Worm (Caenorhabditis elegans) whole organism, L4 larva: ENCODE results near the gene cks-1.

ENCODE experiments used
- F10B5.3 ChIP-seq: sonication (generic microtip); optimal IDR thresholded peaks from 2 replicates; lab custom pipeline; 2016; ENCODE audit warnings: mild to moderate bottlenecking, missing genetic modification characterization, missing compliant biosample characterization
- R02D3.7 ChIP-seq: fragments of 150-350 bp; sonication (generic microtip); optimal IDR thresholded peaks from 3 replicates; lab custom pipeline; 2014; ENCODE audit warnings: missing biosample characterization, missing genetic modification characterization
- T26A8.4 ChIP-seq: fragments of 200-800 bp; sonication (Bioruptor generic); IDR thresholded peaks from 2 replicates; pipeline ENCODE4 v1.3.6; 2022; ENCODE audit warnings: missing genetic modification characterization, missing compliant biosample characterization
- Y48G9A.11 ChIP-seq: fragments of 200-800 bp; sonication (Bioruptor generic); IDR thresholded peaks from 2 replicates; pipeline ENCODE4 v1.3.6; 2022; ENCODE audit warnings: missing genetic modification reagents, missing genetic modification characterization, missing compliant biosample characterization
- Y5F2A.4 ChIP-seq: fragments of 200-800 bp; sonication (Bioruptor generic); optimal IDR thresholded peaks from 2 replicates; lab custom pipeline; 2018; ENCODE audit warnings: mild to moderate bottlenecking, missing genetic modification characterization, missing compliant biosample characterization
- aha-1 ChIP-seq: fragments of 150-350 bp; peaks from one replicate; lab custom pipeline; 2014; ENCODE audit warnings: missing biosample characterization, missing genetic modification characterization
- aly-2 ChIP-seq: sonication (generic microtip); optimal IDR thresholded peaks from 2 replicates; lab custom pipeline; 2018; ENCODE audit warnings: missing biosample characterization, missing genetic modification characterization
- ama-1 ChIP-seq: fragments of 150-350 bp; optimal IDR thresholded peaks from 2 replicates; lab custom pipeline; 2014; ENCODE audit warnings: inconsistent platforms, mixed read lengths
- attf-4 ChIP-seq: sonication (generic microtip); optimal IDR thresholded peaks from 3 replicates; lab custom pipeline; 2017; ENCODE audit warnings: missing biosample characterization, missing genetic modification characterization
- ceh-32 ChIP-seq: sonication (generic microtip); optimal IDR thresholded peaks from 2 replicates; lab custom pipeline; 2016; ENCODE audit warnings: mild to moderate bottlenecking, missing genetic modification characterization, missing compliant biosample characterization; ENCODE audit not compliant: poor library complexity
- ceh-44 ChIP-seq: fragments of 200-800 bp; sonication (Bioruptor generic); IDR thresholded peaks from 2 replicates; pipeline ENCODE4 v1.3.6; 2022; ENCODE audit warnings: missing genetic modification reagents, missing genetic modification characterization, missing compliant biosample characterization
- ceh-62 ChIP-seq: sonication (generic microtip); optimal IDR thresholded peaks from 2 replicates; lab custom pipeline; 2017; ENCODE audit warnings: missing biosample characterization, missing genetic modification characterization
- ceh-82 ChIP-seq: sonication (generic microtip); optimal IDR thresholded peaks from 2 replicates; lab custom pipeline; 2017; ENCODE audit warnings: missing biosample characterization, missing genetic modification characterization
- ces-1 ChIP-seq: fragments of 150-350 bp; sonication (generic microtip); optimal IDR thresholded peaks from 4 replicates; lab custom pipeline; 2014; ENCODE audit warnings: missing biosample characterization, missing genetic modification reagents, missing genetic modification characterization
- cey-2 ChIP-seq: sonication (generic microtip); optimal IDR thresholded peaks from 3 replicates; lab custom pipeline; 2017; ENCODE audit warnings: missing genetic modification characterization, mild to moderate bottlenecking, missing compliant biosample characterization, antibody characterized with exemption, borderline replicate concordance; ENCODE audit not compliant: insufficient read depth
- ctbp-1 ChIP-seq: fragments of 200-800 bp; sonication (Bioruptor generic); IDR thresholded peaks from 2 replicates; pipeline ENCODE4 v1.3.6; 2022; ENCODE audit warnings: missing genetic modification reagents, missing genetic modification characterization, missing compliant biosample characterization
- daf-12 ChIP-seq: fragments of 150-350 bp; optimal IDR thresholded peaks from 2 replicates; lab custom pipeline; 2014; ENCODE audit warnings: missing biosample characterization, missing genetic modification reagents, missing genetic modification characterization
- daf-19 ChIP-seq: fragments of 200-800 bp; sonication (Bioruptor generic); conservative IDR thresholded peaks from 2 replicates; pipeline ENCODE4 v1.3.6; 2022; ENCODE audit warnings: missing genetic modification characterization, missing compliant biosample characterization
- daf-8 ChIP-seq: fragments of 200-800 bp; sonication (Bioruptor generic); IDR thresholded peaks from 2 replicates; pipeline ENCODE4 v1.3.6; 2022; ENCODE audit warnings: missing genetic modification characterization, missing compliant biosample characterization
- dmd-6 ChIP-seq: fragments of 200-800 bp; sonication (Bioruptor generic); IDR thresholded peaks from 2 replicates; pipeline ENCODE4 v1.3.6; 2022; ENCODE audit warnings: missing genetic modification reagents, missing genetic modification characterization, missing compliant biosample characterization
- dmd-8 ChIP-seq: fragments of 200-800 bp; sonication (Bioruptor generic); IDR thresholded peaks from 2 replicates; pipeline ENCODE4 v1.3.6; 2022; ENCODE audit warnings: missing genetic modification characterization, missing compliant biosample characterization
- dmd-9 ChIP-seq: fragments of 200-800 bp; sonication (Bioruptor generic); IDR thresholded peaks from 2 replicates; pipeline ENCODE4 v1.3.6; 2022; ENCODE audit warnings: missing genetic modification reagents, missing genetic modification characterization, missing compliant biosample characterization
- dve-1 ChIP-seq: sonication (generic microtip); optimal IDR thresholded peaks from 2 replicates; lab custom pipeline; 2017; ENCODE audit warnings: antibody characterized with exemption, mild to moderate bottlenecking, missing genetic modification characterization, missing compliant biosample characterization; ENCODE audit not compliant: insufficient read depth
- egl-27 ChIP-seq: sonication (generic microtip); optimal IDR thresholded peaks from 3 replicates; lab custom pipeline; 2017; ENCODE audit warnings: missing biosample characterization, missing genetic modification reagents, missing genetic modification characterization
- fkh-10 ChIP-seq: fragments of 150-350 bp; optimal IDR thresholded peaks from 2 replicates; lab custom pipeline; 2014; ENCODE audit warnings: missing biosample characterization, missing genetic modification reagents, missing genetic modification characterization
- gei-8 ChIP-seq: fragments of 200-800 bp; sonication (Bioruptor generic); optimal IDR thresholded peaks from 2 replicates; lab custom pipeline; 2018; ENCODE audit warnings: mild to moderate bottlenecking, missing genetic modification characterization, missing compliant biosample characterization
- hif-1 ChIP-seq, 2 experiments: sonication (generic microtip); optimal IDR thresholded peaks; 2 replicates each; lab custom pipeline; 2016 to 2017; ENCODE audit warnings: missing compliant biosample characterization in 2 of 2, missing genetic modification characterization in 2 of 2, missing genetic modification reagents in 2 of 2, missing genotype in 2 of 2, mild to moderate bottlenecking in 1 of 2
- hlh-11 ChIP-seq: fragments of 200-800 bp; sonication (Bioruptor generic); optimal IDR thresholded peaks from 2 replicates; lab custom pipeline; 2018; ENCODE audit warnings: mild to moderate bottlenecking, missing genetic modification characterization, missing compliant biosample characterization
- hmg-1.1 ChIP-seq: fragments of 200-800 bp; sonication (Bioruptor generic); IDR thresholded peaks from 2 replicates; pipeline ENCODE4 v1.3.6; 2022; ENCODE audit warnings: missing genetic modification reagents, missing genetic modification characterization, missing compliant biosample characterization
- lim-7 ChIP-seq: fragments of 200-800 bp; sonication (Bioruptor generic); IDR thresholded peaks from 2 replicates; pipeline ENCODE4 v1.3.6; 2022; ENCODE audit warnings: missing genetic modification characterization, missing compliant biosample characterization
- lin-1 ChIP-seq: fragments of 200-800 bp; sonication (Bioruptor generic); IDR thresholded peaks from 2 replicates; pipeline ENCODE4 v1.3.6; 2022; ENCODE audit warnings: missing genetic modification reagents, missing genetic modification characterization, missing compliant biosample characterization
- lin-13 ChIP-seq: fragments of 150-350 bp; optimal IDR thresholded peaks from 2 replicates; lab custom pipeline; 2014; ENCODE audit warnings: missing biosample characterization, missing genetic modification reagents, missing genetic modification characterization
- lin-38 ChIP-seq: fragments of 200-800 bp; sonication (Bioruptor generic); IDR thresholded peaks from 2 replicates; pipeline ENCODE4 v1.3.6; 2022; ENCODE audit warnings: missing genetic modification reagents, missing genetic modification characterization, missing compliant biosample characterization
- lin-39 ChIP-seq: fragments of 150-350 bp; optimal IDR thresholded peaks from 2 replicates; lab custom pipeline; 2014; ENCODE audit warnings: missing biosample characterization, missing genetic modification reagents, missing genetic modification characterization
- lsy-2 ChIP-seq, 2 experiments: fragments of 150-350 bp in 1 of 2; sonication (generic microtip) in 1 of 2; optimal IDR thresholded peaks; 2 replicates each; lab custom pipeline; 2014 to 2017; ENCODE audit warnings: missing biosample characterization in 2 of 2, missing genetic modification characterization in 2 of 2
- nhr-11 ChIP-seq: fragments of 150-350 bp; optimal IDR thresholded peaks from 2 replicates; lab custom pipeline; 2014; ENCODE audit warnings: missing biosample characterization, missing genetic modification characterization
- nhr-237 ChIP-seq: sonication (generic microtip); optimal IDR thresholded peaks from 2 replicates; lab custom pipeline; 2017; ENCODE audit warnings: missing biosample characterization, missing genetic modification characterization
- nhr-42 ChIP-seq: fragments of 200-800 bp; sonication (Bioruptor generic); IDR thresholded peaks from 2 replicates; pipeline ENCODE4 v1.3.6; 2022; ENCODE audit warnings: missing genetic modification characterization, missing compliant biosample characterization
- nhr-6 ChIP-seq: fragments of 150-350 bp; optimal IDR thresholded peaks from 2 replicates; lab custom pipeline; 2014; ENCODE audit warnings: missing biosample characterization, missing genetic modification characterization
- nhr-77 ChIP-seq: fragments of 150-350 bp; optimal IDR thresholded peaks from 2 replicates; lab custom pipeline; 2014; ENCODE audit warnings: missing biosample characterization, missing genetic modification characterization
- saeg-2 ChIP-seq: fragments of 200-800 bp; sonication (Bioruptor generic); IDR thresholded peaks from 2 replicates; pipeline ENCODE4 v1.3.6; 2022; ENCODE audit warnings: missing genetic modification reagents, missing genetic modification characterization, missing compliant biosample characterization
- sdz-12 ChIP-seq: fragments of 200-800 bp; sonication (Bioruptor generic); optimal IDR thresholded peaks from 2 replicates; lab custom pipeline; 2018; ENCODE audit warnings: mild to moderate bottlenecking, missing genetic modification characterization, missing compliant biosample characterization
- set-16 ChIP-seq: fragments of 200-800 bp; sonication (Bioruptor generic); IDR thresholded peaks from 2 replicates; pipeline ENCODE4 v1.3.6; 2022; ENCODE audit warnings: missing genetic modification reagents, missing genetic modification characterization, missing compliant biosample characterization
- skn-1 ChIP-seq: fragments of 150-350 bp; optimal IDR thresholded peaks from 2 replicates; lab custom pipeline; 2014; ENCODE audit warnings: missing biosample characterization, missing genetic modification characterization
- spr-3 ChIP-seq: fragments of 200-800 bp; sonication (Bioruptor generic); optimal IDR thresholded peaks from 2 replicates; lab custom pipeline; 2018; ENCODE audit warnings: mild to moderate bottlenecking, missing genetic modification characterization, missing compliant biosample characterization
- tra-1 ChIP-seq: fragments of 200-800 bp; sonication (Bioruptor generic); IDR thresholded peaks from 2 replicates; pipeline ENCODE4 v1.3.6; 2022; ENCODE audit warnings: missing genetic modification reagents, missing genetic modification characterization, missing compliant biosample characterization
- unc-62 ChIP-seq, 3 experiments: fragments of 150-350 bp in 1 of 3; sonication (generic microtip); optimal IDR thresholded peaks in 2 of 3; peaks in 1 of 3; 1 replicate in 1 of 3; 2 replicates in 2 of 3; lab custom pipeline; 2014 to 2017; ENCODE audit warnings: missing biosample characterization in 3 of 3, missing genetic modification characterization in 3 of 3, missing genetic modification reagents in 3 of 3, missing genotype in 1 of 3
- vab-7 ChIP-seq: fragments of 200-800 bp; sonication (Bioruptor generic); IDR thresholded peaks from 2 replicates; pipeline ENCODE4 v1.3.6; 2022; ENCODE audit warnings: missing genetic modification reagents, missing genetic modification characterization, missing compliant biosample characterization
- zag-1 ChIP-seq: fragments of 150-350 bp; optimal IDR thresholded peaks from 2 replicates; lab custom pipeline; 2014; ENCODE audit warnings: missing biosample characterization, missing genetic modification characterization
- zfp-2 ChIP-seq: sonication (generic microtip); optimal IDR thresholded peaks from 2 replicates; lab custom pipeline; 2016; ENCODE audit warnings: mild to moderate bottlenecking, missing genetic modification characterization, missing compliant biosample characterization
- zfp-3 ChIP-seq: fragments of 200-800 bp; sonication (Bioruptor generic); conservative IDR thresholded peaks from 2 replicates; pipeline ENCODE4 v1.3.6; 2022; ENCODE audit warnings: missing genetic modification reagents, missing genetic modification characterization, missing compliant biosample characterization
- zip-11 ChIP-seq: fragments of 200-800 bp; sonication (Bioruptor generic); IDR thresholded peaks from 2 replicates; pipeline ENCODE4 v1.3.6; 2022; ENCODE audit warnings: missing genetic modification characterization, missing compliant biosample characterization

The cks-1 gene

ce11 chrIV:8528345-8528744 is 14.6 kb downstream of the cks-1 start:
- TF ChIP-seq nhr-42 (GFP tag; lab: Robert Waterston, UW) = no peak
- TF ChIP-seq hlh-11 (tag; lab: Kevin White, UChicago) = peak; percentile 92
- TF ChIP-seq ces-1 (GFP tag; lab: Kevin White, UChicago) = no peak
- TF ChIP-seq Y5F2A.4 (GFP tag; lab: Kevin White, UChicago) = no peak
- TF ChIP-seq lin-13 (GFP tag; lab: Kevin White, UChicago) = no peak
- no peak for TF ChIP-seq sdz-12 (GFP tag; lab: Kevin White, UChicago)
- TF ChIP-seq dve-1 (tag; lab: Kevin White, UChicago) = peak; percentile 94
- TF ChIP-seq lin-38 (GFP tag; lab: Robert Waterston, UW) = no peak
- no peak for TF ChIP-seq fkh-10
- no peak for TF ChIP-seq ceh-82 (tag; lab: Kevin White, UChicago)
- peak; percentile 92 for TF ChIP-seq aha-1
- TF ChIP-seq hmg-1.1 (GFP tag; lab: Robert Waterston, UW) = no peak
- TF ChIP-seq F10B5.3 = no peak
- no peak for TF ChIP-seq R02D3.7 (tag; lab: Kevin White, UChicago)
- no peak for TF ChIP-seq lim-7 (GFP tag; lab: Robert Waterston, UW)
- peak in 1 of 2 experiments; percentile 34 for TF ChIP-seq hif-1 (tag; optimal IDR thresholded peaks at IDR 0.05; lab: Kevin White, UChicago)
- TF ChIP-seq dmd-9 (GFP tag; lab: Robert Waterston, UW) = no peak
- TF ChIP-seq ceh-62 (tag; lab: Kevin White, UChicago) = no peak
- TF ChIP-seq lin-39 (tag; lab: Kevin White, UChicago) = no peak
- TF ChIP-seq zfp-2 = no peak
- no peak for TF ChIP-seq nhr-237 (tag; lab: Kevin White, UChicago)
- TF ChIP-seq daf-19 (GFP tag; lab: Robert Waterston, UW) = no peak
- TF ChIP-seq tra-1 (GFP tag; lab: Robert Waterston, UW) = peak; percentile 67; the same call in 1 of the 2 replicates
- TF ChIP-seq zag-1 = no peak
- TF ChIP-seq vab-7 (GFP tag; lab: Robert Waterston, UW) = no peak
- no peak for TF ChIP-seq set-16
- TF ChIP-seq egl-27 (tag; lab: Kevin White, UChicago) = no peak
- TF ChIP-seq aly-2 (tag; lab: Kevin White, UChicago) = no peak
- no peak for TF ChIP-seq daf-8 (GFP tag; lab: Robert Waterston, UW)
- no peak for TF ChIP-seq dmd-8 (GFP tag; lab: Robert Waterston, UW)
- TF ChIP-seq nhr-77 (tag; lab: Kevin White, UChicago) = peak; percentile 27
- TF ChIP-seq ama-1 = peak; percentile 11
- 0 out of 2 replicates have a peak, but pooled peaks have one; percentile 58 for TF ChIP-seq saeg-2 (GFP tag; lab: Robert Waterston, UW)
- no peak for TF ChIP-seq T26A8.4 (GFP tag; lab: Robert Waterston, UW)
- TF ChIP-seq dmd-6 (GFP tag; lab: Robert Waterston, UW) = peak; percentile 96
- TF ChIP-seq lin-1 (GFP tag; lab: Robert Waterston, UW) = no peak
- no peak for TF ChIP-seq gei-8 (GFP tag; lab: Kevin White, UChicago)
- no peak for TF ChIP-seq Y48G9A.11
- TF ChIP-seq zfp-3 (GFP tag; lab: Robert Waterston, UW) = no peak
- no peak for TF ChIP-seq ceh-32 (tag; lab: Kevin White, UChicago)
- no peak for TF ChIP-seq skn-1 (tag; lab: Kevin White, UChicago)
- TF ChIP-seq spr-3 = no peak
- TF ChIP-seq lsy-2 (tag; optimal IDR thresholded peaks at IDR 0.05; lab: Kevin White, UChicago) = peak in 1 of 2 experiments; percentile 49
- TF ChIP-seq nhr-11 (tag; lab: Kevin White, UChicago) = no peak
- no peak for TF ChIP-seq attf-4 (tag; lab: Kevin White, UChicago)
- TF ChIP-seq cey-2 (tag; lab: Kevin White, UChicago) = peak; percentile 81
- no peak for TF ChIP-seq zip-11 (GFP tag; lab: Robert Waterston, UW)
- no peak for TF ChIP-seq daf-12
- no peak for TF ChIP-seq ctbp-1 (GFP tag; lab: Robert Waterston, UW)
- TF ChIP-seq ceh-44 = no peak
- no peak for TF ChIP-seq nhr-6 (tag; lab: Kevin White, UChicago)
- no peak for TF ChIP-seq unc-62 (GFP tag; optimal IDR thresholded peaks at IDR 0.05 in 1 of 2; lab: Kevin White, UChicago)
- TF ChIP-seq unc-62 (tag; optimal IDR thresholded peaks at IDR 0.05; lab: Kevin White, UChicago) = no peak
